Fruit fly (Drosophila melanogaster): ENCODE results near the gene Cyp28d1.
A peak's percentile ranks its signal among the peaks of the same experiment; 100 is the strongest.

Cyp28d1 gene

DNA sequence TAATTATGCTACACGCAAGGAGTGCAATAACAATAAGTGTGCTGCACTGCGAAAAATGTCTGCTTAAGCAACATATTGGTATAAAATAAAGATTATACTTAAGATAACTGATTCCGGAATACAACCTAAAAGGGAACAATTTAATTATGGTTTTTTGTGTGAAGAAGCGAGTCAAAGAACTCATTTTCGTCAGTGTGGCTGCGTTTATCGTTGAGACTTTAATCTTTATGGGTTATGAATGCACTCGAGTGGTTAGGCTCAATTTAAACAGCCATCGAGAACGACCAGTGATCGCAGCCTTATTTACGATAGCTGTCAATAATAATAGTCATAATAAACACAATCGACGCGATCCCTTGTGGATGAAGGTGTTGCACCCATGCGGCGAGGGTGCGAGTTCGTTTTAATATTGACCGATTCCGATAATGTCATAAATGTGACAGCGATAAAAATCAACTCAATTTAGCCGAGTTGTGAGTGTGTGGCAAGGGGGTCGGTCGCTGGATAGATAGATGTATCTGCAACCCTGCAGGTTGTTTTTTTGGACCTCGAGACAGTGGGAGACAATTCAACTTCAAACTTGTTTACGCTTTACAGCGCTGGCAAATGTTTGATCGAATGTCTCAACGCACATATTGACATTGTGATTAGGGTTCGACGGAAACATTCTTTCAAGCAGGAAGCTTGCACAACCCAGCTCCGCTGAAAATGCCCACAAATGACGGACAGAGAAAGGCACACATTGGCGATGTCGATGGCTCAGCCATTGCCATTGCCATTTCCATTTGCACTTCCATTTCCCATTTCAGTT lies 46.0 kb downstream of the Cyp28d1 start (continued):
- peak in 1 of 2 experiments; percentile 71 for TF ChIP-seq bsh (GFP tag; optimal IDR thresholded peaks at IDR 0.05)
- TF ChIP-seq lbe (GFP tag; optimal IDR thresholded peaks at IDR 0.05) = peak; percentile 85
- TF ChIP-seq lov (optimal IDR thresholded peaks at IDR 0.05) = no peak
- TF ChIP-seq lov (GFP tag; IDR thresholded peaks at IDR 0.05) = peak; percentile 80; the same call in 2 of the 3 replicates
- no peak for TF ChIP-seq schlank (tag; optimal IDR thresholded peaks at IDR 0.05)
- TF ChIP-seq Ptx1 (GFP tag; IDR thresholded peaks at IDR 0.05) = peak; percentile 55
- no peak for TF ChIP-seq CTCF (GFP tag; optimal IDR thresholded peaks at IDR 0.05)
- 0 out of 4 replicates have a peak, but pooled peaks have one; percentile 25 for TF ChIP-seq chinmo (GFP tag; IDR thresholded peaks at IDR 0.05; ENCODE audit: partially characterized antibody)
- TF ChIP-seq salm (tag; optimal IDR thresholded peaks at IDR 0.05) = peak; percentile 88
- TF ChIP-seq CG34376 (GFP tag; optimal IDR thresholded peaks at IDR 0.05) = peak; percentile 13
- TF ChIP-seq CG43689 (GFP tag; IDR thresholded peaks at IDR 0.05) = no peak
- no peak for TF ChIP-seq Adf1 (GFP tag; IDR thresholded peaks at IDR 0.05)
- no peak for TF ChIP-seq CkIIα-i1 (GFP tag; IDR thresholded peaks at IDR 0.05)
- peak; percentile 3 for TF ChIP-seq Atf-2 (GFP tag; optimal IDR thresholded peaks at IDR 0.05)
- no peak for TF ChIP-seq Sry-δ (GFP tag; optimal IDR thresholded peaks at IDR 0.05)
- peak; percentile 8 for TF ChIP-seq Chrac-16 (GFP tag; optimal IDR thresholded peaks at IDR 0.05)
- no peak for TF ChIP-seq nerfin-2 (GFP tag; IDR thresholded peaks at IDR 0.05; ENCODE audit: partially characterized antibody)
- peak; percentile 28 for TF ChIP-seq CG10543 (GFP tag; optimal IDR thresholded peaks at IDR 0.05)
- peak; percentile 64 for TF ChIP-seq CG17568 (GFP tag; optimal IDR thresholded peaks at IDR 0.05)
- no peak for TF ChIP-seq CG4404 (GFP tag; IDR thresholded peaks at IDR 0.05)
- TF ChIP-seq trh (GFP tag; optimal IDR thresholded peaks at IDR 0.05) = no peak
- no peak for TF ChIP-seq ro (GFP tag; IDR thresholded peaks at IDR 0.05)
- no peak for TF ChIP-seq CG18619 (GFP tag; optimal IDR thresholded peaks at IDR 0.05)
- TF ChIP-seq bcd (GFP tag; optimal IDR thresholded peaks at IDR 0.05) = no peak
- TF ChIP-seq Oli (tag; optimal IDR thresholded peaks at IDR 0.05) = peak; percentile 29
- no peak for TF ChIP-seq Gsc (GFP tag; IDR thresholded peaks at IDR 0.05)
- no peak for TF ChIP-seq CG8388 (GFP tag; optimal IDR thresholded peaks at IDR 0.05)
- peak; percentile 44 for TF ChIP-seq CG11398 (GFP tag; optimal IDR thresholded peaks at IDR 0.05)
- TF ChIP-seq CG32772 (GFP tag; IDR thresholded peaks at IDR 0.05) = no peak; the same call in 1 of the 2 replicates
- peak; percentile 5 for TF ChIP-seq ems (GFP tag; optimal IDR thresholded peaks at IDR 0.05)
- TF ChIP-seq klu (GFP tag; IDR thresholded peaks at IDR 0.05) = no peak
- 0 out of 2 replicates have a peak, but pooled peaks have one; percentile 7 for TF ChIP-seq aop (GFP tag; IDR thresholded peaks at IDR 0.05)
- peak; percentile 31 for TF ChIP-seq CG4707 (GFP tag; optimal IDR thresholded peaks at IDR 0.05)
- peak; percentile 60 for TF ChIP-seq Side (GFP tag; optimal IDR thresholded peaks at IDR 0.05)
- peak; percentile 33 for TF ChIP-seq phol (tag; optimal IDR thresholded peaks at IDR 0.05)
- peak; percentile 49 for TF ChIP-seq YL-1 (GFP tag; optimal IDR thresholded peaks at IDR 0.05)
- peak; percentile 23 for TF ChIP-seq tap (tag; optimal IDR thresholded peaks at IDR 0.05)
- no peak for TF ChIP-seq Taf1 (GFP tag; IDR thresholded peaks at IDR 0.05)
- no peak for TF ChIP-seq toy (GFP tag; IDR thresholded peaks at IDR 0.05)
- TF ChIP-seq CG10366 (GFP tag; IDR thresholded peaks at IDR 0.05) = peak; percentile 24; the same call in 1 of the 2 replicates
- no peak for TF ChIP-seq Dbx (GFP tag; IDR thresholded peaks at IDR 0.05)
- TF ChIP-seq CG14014 (GFP tag; IDR thresholded peaks at IDR 0.05) = peak; percentile 17; the same call in 1 of the 2 replicates
- TF ChIP-seq CG13775 (GFP tag; optimal IDR thresholded peaks at IDR 0.05) = peak; percentile 4
- no peak for TF ChIP-seq CG3163 (GFP tag; optimal IDR thresholded peaks at IDR 0.05)
- TF ChIP-seq tin (GFP tag; optimal IDR thresholded peaks at IDR 0.05) = no peak
- no peak for TF ChIP-seq CG6175 (GFP tag; IDR thresholded peaks at IDR 0.05)
- no peak for TF ChIP-seq ham (GFP tag; IDR thresholded peaks at IDR 0.05)
- TF ChIP-seq CG4820 (GFP tag; optimal IDR thresholded peaks at IDR 0.05) = no peak
- peak; percentile 75 for TF ChIP-seq CG8290 (GFP tag; optimal IDR thresholded peaks at IDR 0.05)
- TF ChIP-seq CG8290 (tag; optimal IDR thresholded peaks at IDR 0.05) = peak; percentile 20 to 74

All from whole organism, embryonic.